Fruit fly (Drosophila melanogaster): ENCODE measurements around the gene CG4408.

The CG4408 gene

dm6 chr3R:23326292-23326691, 37.1 kb downstream of the CG4408 start (continued):
- TF ChIP-seq CG9437 (GFP tag; optimal IDR thresholded peaks at IDR 0.05): peak; percentile 48
- peak; percentile 83 for TF ChIP-seq CG7786 (GFP tag; optimal IDR thresholded peaks at IDR 0.05)
- TF ChIP-seq en (GFP tag; optimal IDR thresholded peaks at IDR 0.05): peak; percentile 76
- peak; percentile 82 for TF ChIP-seq tap (tag; optimal IDR thresholded peaks at IDR 0.05)
- no peak for TF ChIP-seq Lpt (GFP tag; optimal IDR thresholded peaks at IDR 0.05)
- no peak for TF ChIP-seq bowl (GFP tag; IDR thresholded peaks at IDR 0.05)
- no peak for TF ChIP-seq HLHmδ (GFP tag; optimal IDR thresholded peaks at IDR 0.05)
- no peak; the same call in 1 of the 2 replicates for TF ChIP-seq Ravus (GFP tag; IDR thresholded peaks at IDR 0.05)
- peak; percentile 79 for TF ChIP-seq tio (GFP tag; optimal IDR thresholded peaks at IDR 0.05)
- TF ChIP-seq Antp (GFP tag; optimal IDR thresholded peaks at IDR 0.05): peak; percentile 85
- no peak for TF ChIP-seq CG15479 (GFP tag; optimal IDR thresholded peaks at IDR 0.05)
- no peak for TF ChIP-seq cad (GFP tag; optimal IDR thresholded peaks at IDR 0.05)
- peak; percentile 76 for TF ChIP-seq CG32532 (GFP tag; IDR thresholded peaks at IDR 0.05)
- peak; percentile 66 for TF ChIP-seq sens-2 (GFP tag; IDR thresholded peaks at IDR 0.05)
- TF ChIP-seq onecut (GFP tag; IDR thresholded peaks at IDR 0.05): peak; percentile 81
- peak; percentile 77 for TF ChIP-seq CG18476 (GFP tag; optimal IDR thresholded peaks at IDR 0.05)
- TF ChIP-seq rib (GFP tag; IDR thresholded peaks at IDR 0.05): peak; percentile 74
- TF ChIP-seq Neu2 (GFP tag; optimal IDR thresholded peaks at IDR 0.05; ENCODE audit: borderline replicate concordance): peak; percentile 10
- peak; percentile 77 for TF ChIP-seq kay (GFP tag; optimal IDR thresholded peaks at IDR 0.05)
- peak; percentile 92 to 95 for TF ChIP-seq bsh (GFP tag; optimal IDR thresholded peaks at IDR 0.05)
- TF ChIP-seq grn (GFP tag; optimal IDR thresholded peaks at IDR 0.05): no peak
- peak; percentile 39 for TF ChIP-seq CG3838 (GFP tag; optimal IDR thresholded peaks at IDR 0.05)
- peak; percentile 77 for TF ChIP-seq Nf-YB (GFP tag; optimal IDR thresholded peaks at IDR 0.05)
- TF ChIP-seq Sry-β (GFP tag; optimal IDR thresholded peaks at IDR 0.05): peak; percentile 35
- TF ChIP-seq gfzf (GFP tag; optimal IDR thresholded peaks at IDR 0.05): no peak
- TF ChIP-seq abd-A (tag; optimal IDR thresholded peaks at IDR 0.05): no peak
- no peak for TF ChIP-seq CG6791 (GFP tag; IDR thresholded peaks at IDR 0.05; ENCODE audit: partially characterized antibody)
- TF ChIP-seq dpn (GFP tag; optimal IDR thresholded peaks at IDR 0.05): peak; percentile 85 to 88
- peak; percentile 74 for TF ChIP-seq Bdp1 (GFP tag; optimal IDR thresholded peaks at IDR 0.05)
- peak; percentile 30 for TF ChIP-seq CG14965 (GFP tag; optimal IDR thresholded peaks at IDR 0.05; ENCODE audit: borderline replicate concordance)
- TF ChIP-seq CG2889 (GFP tag; IDR thresholded peaks at IDR 0.05): peak; percentile 50; the same call in 2 of the 3 replicates
- peak; percentile 98 for TF ChIP-seq sens (GFP tag)
- peak; percentile 52; the same call in 1 of the 2 replicates for TF ChIP-seq gt (GFP tag; IDR thresholded peaks at IDR 0.05)
- peak; percentile 61 for TF ChIP-seq CG5180 (GFP tag; optimal IDR thresholded peaks at IDR 0.05)
- peak; percentile 50 for TF ChIP-seq CG6683 (GFP tag; optimal IDR thresholded peaks at IDR 0.05)
- no peak; the same call in 2 of the 3 replicates for TF ChIP-seq sr (GFP tag; IDR thresholded peaks at IDR 0.05)
- TF ChIP-seq CG4424 (GFP tag; optimal IDR thresholded peaks at IDR 0.05): peak; percentile 90
- TF ChIP-seq trem (tag; optimal IDR thresholded peaks at IDR 0.05): peak; percentile 81
- TF ChIP-seq CTCF (GFP tag; optimal IDR thresholded peaks at IDR 0.05): peak; percentile 35
- TF ChIP-seq CG14441 (GFP tag; IDR thresholded peaks at IDR 0.05): peak; percentile 70
- no peak for TF ChIP-seq vnd (GFP tag; IDR thresholded peaks at IDR 0.05; ENCODE audit: partially characterized antibody)
- peak; percentile 31 for TF ChIP-seq CG18011 (GFP tag; optimal IDR thresholded peaks at IDR 0.05)
- TF ChIP-seq CG11456 (GFP tag; IDR thresholded peaks at IDR 0.05): peak; percentile 76
- peak; percentile 58 for TF ChIP-seq al (GFP tag; IDR thresholded peaks at IDR 0.05)
- TF ChIP-seq Hr78 (GFP tag; optimal IDR thresholded peaks at IDR 0.05): peak in 1 of 2 experiments; percentile 40
- TF ChIP-seq pho (GFP tag; optimal IDR thresholded peaks at IDR 0.05): peak; percentile 73
- TF ChIP-seq ap (GFP tag; IDR thresholded peaks at IDR 0.05): peak; percentile 71
- peak; percentile 78 for TF ChIP-seq maf-S (GFP tag; optimal IDR thresholded peaks at IDR 0.05)
- peak; percentile 56; the same call in 1 of the 2 replicates for TF ChIP-seq wor (GFP tag; IDR thresholded peaks at IDR 0.05)
- peak; percentile 58 for TF ChIP-seq CG9215 (GFP tag; IDR thresholded peaks at IDR 0.05)
- TF ChIP-seq CG1603 (tag; optimal IDR thresholded peaks at IDR 0.05): peak; percentile 96
- peak; percentile 86 for TF ChIP-seq lmd (GFP tag; IDR thresholded peaks at IDR 0.05)

All from whole organism, embryonic.